Fruit fly (Drosophila melanogaster) whole organism, embryonic: ENCODE data around the gene Obp28a.

Source experiments
- CG11085 ChIP-seq: fragments of 200-800 bp; sonication (Bioruptor generic); IDR thresholded peaks from 2 replicates; pipeline ENCODE4 v1.3.6; 2022; ENCODE audit warnings: missing biosample characterization, missing genetic modification characterization
- CG11504 ChIP-seq: fragments of 200-800 bp; sonication (Bioruptor generic); optimal IDR thresholded peaks from 3 replicates; lab custom pipeline; 2019; ENCODE audit warnings: missing biosample characterization, mild to moderate bottlenecking, missing genetic modification characterization, moderate library complexity
- CG12219 ChIP-seq: fragments of 200-800 bp; sonication (Bioruptor generic); optimal IDR thresholded peaks from 3 replicates; lab custom pipeline; 2018; ENCODE audit warnings: missing biosample characterization, mild to moderate bottlenecking, missing genetic modification characterization
- CG13287 ChIP-seq: fragments of 200-800 bp; sonication (Bioruptor generic); IDR thresholded peaks from 2 replicates; pipeline ENCODE4 v1.3.6; 2022; ENCODE audit warnings: missing biosample characterization, missing genetic modification characterization; ENCODE audit not compliant: partially characterized antibody
- CG14014 ChIP-seq: fragments of 200-800 bp; sonication (Bioruptor generic); IDR thresholded peaks from 2 replicates; pipeline ENCODE4 v1.3.6; 2022; ENCODE audit warnings: missing biosample characterization, missing genetic modification characterization
- CG14860 ChIP-seq: fragments of 200-800 bp; sonication (Bioruptor generic); IDR thresholded peaks from 3 replicates; pipeline ENCODE4 v1.3.6; 2022; ENCODE audit warnings: missing biosample characterization, missing genetic modification characterization; ENCODE audit not compliant: partially characterized antibody
- CG16815 ChIP-seq: fragments of 200-800 bp; sonication (Bioruptor generic); optimal IDR thresholded peaks from 3 replicates; lab custom pipeline; 2017; ENCODE audit warnings: missing biosample characterization, mild to moderate bottlenecking, missing genetic modification characterization
- CG17359 ChIP-seq: fragments of 200-800 bp; sonication (Bioruptor generic); optimal IDR thresholded peaks from 3 replicates; lab custom pipeline; 2018; ENCODE audit warnings: missing biosample characterization, mild to moderate bottlenecking, missing genetic modification characterization, moderate library complexity
- CG17612 ChIP-seq: fragments of 200-800 bp; sonication (Bioruptor generic); IDR thresholded peaks from 2 replicates; pipeline ENCODE4 v1.3.6; 2022; ENCODE audit warnings: missing biosample characterization, missing genetic modification characterization
- CG1832 ChIP-seq: fragments of 200-800 bp; sonication (Bioruptor generic); optimal IDR thresholded peaks from 2 replicates; lab custom pipeline; 2017; ENCODE audit warnings: missing biosample characterization, mild to moderate bottlenecking, missing genetic modification characterization, inconsistent platforms
- CG3838 ChIP-seq: fragments of 200-800 bp; sonication (Bioruptor generic); optimal IDR thresholded peaks from 3 replicates; lab custom pipeline; 2016; ENCODE audit warnings: missing biosample characterization, missing genetic modification characterization
- CG6272 ChIP-seq: fragments of 200-800 bp; sonication (Bioruptor generic); IDR thresholded peaks from 2 replicates; pipeline ENCODE4 v1.3.6; 2022; ENCODE audit warnings: missing biosample characterization, missing genetic modification characterization
- CG6654 ChIP-seq: fragments of 200-800 bp; sonication (Bioruptor generic); optimal IDR thresholded peaks from 2 replicates; lab custom pipeline; 2017; ENCODE audit warnings: missing biosample characterization, mild to moderate bottlenecking, missing genetic modification characterization
- CG6791 ChIP-seq: fragments of 200-800 bp; sonication (Bioruptor generic); IDR thresholded peaks from 3 replicates; pipeline ENCODE4 v1.3.6; 2022; ENCODE audit warnings: missing biosample characterization, missing genetic modification characterization; ENCODE audit not compliant: partially characterized antibody
- CG7928 ChIP-seq: fragments of 200-800 bp; sonication (Bioruptor generic); optimal IDR thresholded peaks from 2 replicates; lab custom pipeline; 2017; ENCODE audit warnings: missing biosample characterization, mild to moderate bottlenecking, missing genetic modification characterization
- CG8089 ChIP-seq: fragments of 200-800 bp; sonication (Bioruptor generic); optimal IDR thresholded peaks from 3 replicates; lab custom pipeline; 2016; ENCODE audit warnings: missing biosample characterization, missing genetic modification characterization
- CG9215 ChIP-seq: fragments of 200-800 bp; sonication (Bioruptor generic); IDR thresholded peaks from 2 replicates; pipeline ENCODE4 v1.3.6; 2022; ENCODE audit warnings: missing biosample characterization, missing genetic modification characterization
- CG9609 ChIP-seq: fragments of 200-800 bp; sonication (Bioruptor generic); optimal IDR thresholded peaks from 3 replicates; lab custom pipeline; 2016; ENCODE audit warnings: missing biosample characterization, missing genetic modification characterization
- D19B ChIP-seq: fragments of 200-800 bp; sonication (Bioruptor generic); optimal IDR thresholded peaks from 2 replicates; lab custom pipeline; 2017; ENCODE audit warnings: missing biosample characterization, mild to moderate bottlenecking, missing genetic modification characterization
- Doc2 ChIP-seq: fragments of 200-800 bp; sonication (Bioruptor generic); IDR thresholded peaks from 2 replicates; pipeline ENCODE4 v1.3.6; 2022; ENCODE audit warnings: missing biosample characterization, missing genetic modification characterization
- Doc3 ChIP-seq: fragments of 200-800 bp; sonication (Bioruptor generic); IDR thresholded peaks from 3 replicates; pipeline ENCODE4 v1.3.6; 2022; ENCODE audit warnings: missing biosample characterization, missing genetic modification characterization; ENCODE audit not compliant: partially characterized antibody
- Eip74EF ChIP-seq, 2 experiments: fragments of 200-800 bp in 1 of 2; fragments of >200 bp in 1 of 2; sonication (Bioruptor generic) in 1 of 2; optimal IDR thresholded peaks; 2 replicates each; lab custom pipeline; 2017 to 2019; ENCODE audit warnings: missing biosample characterization in 2 of 2, missing genetic modification characterization in 2 of 2, mild to moderate bottlenecking in 1 of 2, moderate library complexity in 1 of 2
- Gsc ChIP-seq: fragments of 200-800 bp; sonication (Bioruptor generic); IDR thresholded peaks from 2 replicates; pipeline ENCODE4 v1.3.6; 2022; ENCODE audit warnings: missing biosample characterization, missing genetic modification characterization
- Hmx ChIP-seq: fragments of 200-800 bp; sonication (Bioruptor generic); optimal IDR thresholded peaks from 2 replicates; lab custom pipeline; 2016; ENCODE audit warnings: missing biosample characterization, missing genetic modification characterization
- NC2α ChIP-seq: fragments of 200-800 bp; sonication (Bioruptor generic); optimal IDR thresholded peaks from 2 replicates; lab custom pipeline; 2016; ENCODE audit warnings: missing biosample characterization, missing genetic modification characterization
- Nf-YB ChIP-seq: fragments of 200-800 bp; sonication (Bioruptor generic); optimal IDR thresholded peaks from 3 replicates; lab custom pipeline; 2019; ENCODE audit warnings: missing biosample characterization, mild to moderate bottlenecking, missing genetic modification characterization, moderate library complexity
- Oli ChIP-seq: fragments of 200-800 bp; sonication (Bioruptor generic); optimal IDR thresholded peaks from 2 replicates; lab custom pipeline; 2018; ENCODE audit warnings: missing biosample characterization, mild to moderate bottlenecking, missing genetic modification characterization, moderate library complexity
- Pdp1 ChIP-seq, 2 experiments: fragments of 200-800 bp; sonication (Bioruptor generic); optimal IDR thresholded peaks; 3 replicates each; lab custom pipeline; 2016; ENCODE audit warnings: missing biosample characterization in 2 of 2, missing genetic modification characterization in 2 of 2, mild to moderate bottlenecking in 1 of 2, moderate library complexity in 1 of 2
- Six4 ChIP-seq: fragments of 200-800 bp; sonication (Bioruptor generic); optimal IDR thresholded peaks from 2 replicates; lab custom pipeline; 2016; ENCODE audit warnings: missing biosample characterization, missing genetic modification characterization
- Xbp1 ChIP-seq: fragments of 200-800 bp; sonication (Bioruptor generic); optimal IDR thresholded peaks from 3 replicates; lab custom pipeline; 2016; ENCODE audit warnings: missing biosample characterization, mild to moderate bottlenecking, missing genetic modification characterization
- ap ChIP-seq: fragments of 200-800 bp; sonication (Bioruptor generic); IDR thresholded peaks from 2 replicates; pipeline ENCODE4 v1.3.6; 2022; ENCODE audit warnings: missing biosample characterization, missing genetic modification characterization
- ase ChIP-seq: fragments of 200-800 bp; sonication (Bioruptor generic); IDR thresholded peaks from 3 replicates; pipeline ENCODE4 v1.3.6; 2022; ENCODE audit warnings: missing biosample characterization, missing genetic modification characterization
- da ChIP-seq: fragments of 200-800 bp; sonication (Bioruptor generic); optimal IDR thresholded peaks from 2 replicates; lab custom pipeline; 2016; ENCODE audit warnings: missing biosample characterization, missing genetic modification characterization
- ems ChIP-seq: fragments of 200-800 bp; sonication (Bioruptor generic); optimal IDR thresholded peaks from 3 replicates; lab custom pipeline; 2016; ENCODE audit warnings: missing biosample characterization, missing genetic modification characterization
- gem ChIP-seq: fragments of 200-800 bp; sonication (Bioruptor generic); optimal IDR thresholded peaks from 2 replicates; lab custom pipeline; 2019; ENCODE audit warnings: missing biosample characterization, mild to moderate bottlenecking, missing genetic modification characterization, moderate library complexity
- nerfin-1 ChIP-seq: fragments of 200-800 bp; sonication (Bioruptor generic); optimal IDR thresholded peaks from 3 replicates; lab custom pipeline; 2019; ENCODE audit warnings: missing biosample characterization, mild to moderate bottlenecking, missing genetic modification characterization, moderate library complexity
- nmo ChIP-seq: fragments of 200-800 bp; sonication (Bioruptor generic); optimal IDR thresholded peaks from 2 replicates; lab custom pipeline; 2018; ENCODE audit warnings: missing biosample characterization, mild to moderate bottlenecking, missing genetic modification characterization, moderate library complexity
- oc ChIP-seq: fragments of 200-800 bp; sonication (Bioruptor generic); optimal IDR thresholded peaks from 2 replicates; lab custom pipeline; 2018; ENCODE audit warnings: missing biosample characterization, mild to moderate bottlenecking, missing genetic modification characterization, moderate library complexity
- onecut ChIP-seq: fragments of 200-800 bp; sonication (Bioruptor generic); IDR thresholded peaks from 2 replicates; pipeline ENCODE4 v1.3.6; 2022; ENCODE audit warnings: missing biosample characterization, missing genetic modification characterization
- psq ChIP-seq: fragments of 200-800 bp; sonication (Bioruptor generic); optimal IDR thresholded peaks from 2 replicates; lab custom pipeline; 2017; ENCODE audit warnings: missing biosample characterization, missing genetic modification characterization
- row ChIP-seq: fragments of 200-800 bp; sonication (Bioruptor generic); IDR thresholded peaks from 3 replicates; pipeline ENCODE4 v1.3.6; 2022; ENCODE audit warnings: missing biosample characterization, missing genetic modification characterization
- sna ChIP-seq: fragments of 200-800 bp; sonication (Bioruptor generic); IDR thresholded peaks from 2 replicates; pipeline ENCODE4 v1.3.6; 2022; ENCODE audit warnings: missing biosample characterization, missing genetic modification characterization; ENCODE audit not compliant: partially characterized antibody
- sr ChIP-seq: fragments of 200-800 bp; sonication (Bioruptor generic); IDR thresholded peaks from 3 replicates; pipeline ENCODE4 v1.3.6; 2022; ENCODE audit warnings: missing biosample characterization, missing genetic modification characterization
- tap ChIP-seq: fragments of 200-800 bp; optimal IDR thresholded peaks from 3 replicates; lab custom pipeline; 2019; ENCODE audit warnings: missing biosample characterization, mild to moderate bottlenecking, missing genetic modification characterization, moderate library complexity
- tll ChIP-seq, 2 experiments: fragments of 200-800 bp in 1 of 2; fragments of >200 bp in 1 of 2; sonication (Bioruptor generic) in 1 of 2; optimal IDR thresholded peaks; 2 replicates each; lab custom pipeline; 2017 to 2019; ENCODE audit warnings: missing biosample characterization in 2 of 2, missing genetic modification characterization in 2 of 2, mild to moderate bottlenecking in 1 of 2, moderate library complexity in 1 of 2
- vfl ChIP-seq: fragments of 200-800 bp; sonication (Bioruptor generic); optimal IDR thresholded peaks from 2 replicates; lab custom pipeline; 2016; ENCODE audit warnings: missing biosample characterization, missing genetic modification characterization
- vvl ChIP-seq: fragments of 200-800 bp; sonication (Bioruptor generic); IDR thresholded peaks from 2 replicates; pipeline ENCODE4 v1.3.6; 2022; ENCODE audit warnings: missing biosample characterization, missing genetic modification characterization
- yki ChIP-seq: fragments of >200 bp; optimal IDR thresholded peaks from 3 replicates; lab custom pipeline; 2018
- z ChIP-seq: fragments of 200-800 bp; sonication (Bioruptor generic); IDR thresholded peaks from 3 replicates; pipeline ENCODE4 v1.3.6; 2022; ENCODE audit warnings: missing biosample characterization, missing genetic modification characterization
- zen ChIP-seq: fragments of 200-800 bp; sonication (Bioruptor generic); optimal IDR thresholded peaks from 3 replicates; lab custom pipeline; 2018; ENCODE audit warnings: missing biosample characterization, mild to moderate bottlenecking, missing genetic modification characterization, moderate library complexity

Gene Obp28a

dm6 chr2L:7532644-7533324 lies 35.6 kb upstream of the Obp28a start (continued):
- no peak for TF ChIP-seq onecut (GFP tag; lab: Robert Waterston, UW)
- no peak for TF ChIP-seq CG13287 (GFP tag; lab: Robert Waterston, UW)
- peak; percentile 16 for TF ChIP-seq nerfin-1 (tag; lab: Kevin White, UChicago)
- TF ChIP-seq CG17612 (GFP tag; lab: Robert Waterston, UW): no peak
- TF ChIP-seq CG16815 (GFP tag; lab: Kevin White, UChicago): peak; percentile 52
- TF ChIP-seq CG11085 (GFP tag; lab: Robert Waterston, UW): no peak
- TF ChIP-seq CG7928 (GFP tag; lab: Kevin White, UChicago): no peak
- no peak for TF ChIP-seq tap (tag; lab: Kevin White, UChicago)
- peak; percentile 75 for TF ChIP-seq gem (tag; lab: Kevin White, UChicago)
- TF ChIP-seq ase (GFP tag; lab: Robert Waterston, UW): no peak
- no peak for TF ChIP-seq vvl (GFP tag; lab: Robert Waterston, UW)
- peak; percentile 64 for TF ChIP-seq CG1832 (GFP tag; lab: Kevin White, UChicago)
- TF ChIP-seq NC2α (GFP tag; lab: Kevin White, UChicago): no peak
- TF ChIP-seq CG3838: no peak
- no peak for TF ChIP-seq Doc3
- peak; percentile 49 for TF ChIP-seq CG11504 (tag; lab: Kevin White, UChicago)
- TF ChIP-seq Six4 (GFP tag; lab: Kevin White, UChicago): peak; percentile 12
- no peak for TF ChIP-seq psq
- TF ChIP-seq sr: no peak
- TF ChIP-seq CG6791: no peak
- TF ChIP-seq CG14860 (GFP tag; lab: Robert Waterston, UW): no peak
- TF ChIP-seq Oli (tag; lab: Kevin White, UChicago): peak; percentile 53
- no peak for TF ChIP-seq vfl (GFP tag; lab: Kevin White, UChicago)
- peak; percentile 49 for TF ChIP-seq oc (tag; lab: Kevin White, UChicago)
- peak; percentile 76 for TF ChIP-seq z (GFP tag; lab: Robert Waterston, UW)
- TF ChIP-seq CG6272 (GFP tag; lab: Robert Waterston, UW): no peak
- TF ChIP-seq CG8089: peak; percentile 3
- TF ChIP-seq CG9609 (GFP tag; lab: Kevin White, UChicago): no peak
- TF ChIP-seq CG9215 (GFP tag; lab: Robert Waterston, UW): no peak
- TF ChIP-seq CG17359 (tag; lab: Kevin White, UChicago): peak; percentile 10
- TF ChIP-seq Gsc (GFP tag; lab: Robert Waterston, UW): no peak
- no peak for TF ChIP-seq Eip74EF (GFP tag; optimal IDR thresholded peaks at IDR 0.05; lab: Kevin White, UChicago)
- TF ChIP-seq Hmx: no peak
- TF ChIP-seq yki (lab: Kevin White, UChicago): no peak
- no peak for TF ChIP-seq D19B (GFP tag; lab: Kevin White, UChicago)
- peak in 1 of 2 experiments; percentile 19 for TF ChIP-seq Pdp1 (GFP tag; optimal IDR thresholded peaks at IDR 0.05; lab: Kevin White, UChicago)
- no peak for TF ChIP-seq ems (GFP tag; lab: Kevin White, UChicago)
- peak in 1 of 2 experiments; percentile 89 for TF ChIP-seq tll (GFP tag; optimal IDR thresholded peaks at IDR 0.05; lab: Kevin White, UChicago)
- peak; percentile 92 for TF ChIP-seq CG6654 (GFP tag; lab: Kevin White, UChicago)
- TF ChIP-seq row (GFP tag; lab: Robert Waterston, UW): peak; percentile 58; the same call in 2 of the 3 replicates
- peak; percentile 68 for TF ChIP-seq nmo (GFP tag; lab: Kevin White, UChicago)
- TF ChIP-seq Xbp1 (GFP tag; lab: Kevin White, UChicago): peak; percentile 28
- no peak for TF ChIP-seq CG14014 (GFP tag; lab: Robert Waterston, UW)
- no peak for TF ChIP-seq ap (GFP tag; lab: Robert Waterston, UW)
- peak; percentile 25 for TF ChIP-seq Nf-YB (GFP tag; lab: Kevin White, UChicago)
- TF ChIP-seq zen (tag; lab: Kevin White, UChicago): peak; percentile 75
- TF ChIP-seq sna: no peak
- TF ChIP-seq CG12219 (GFP tag; lab: Kevin White, UChicago): no peak
- no peak for TF ChIP-seq da (GFP tag; lab: Kevin White, UChicago)
- no peak for TF ChIP-seq Doc2 (GFP tag; lab: Robert Waterston, UW)
